Fruit fly (Drosophila melanogaster) whole organism, larva: ENCODE data around the gene bumpel.

Source experiments
- noc ChIP-seq: fragments of 200-800 bp; sonication (Bioruptor generic); optimal IDR thresholded peaks from 3 replicates; lab custom pipeline; 2019; ENCODE audit warnings: missing biosample characterization, mild to moderate bottlenecking, missing genetic modification characterization, moderate library complexity

bumpel gene

dm6 chr3R:11366315-11366714, 52.2 kb downstream of the bumpel start:
- no peak for TF ChIP-seq noc (tag; lab: Kevin White, UChicago)
